Fruit fly (Drosophila melanogaster) whole organism: ENCODE results near the gene CG12784.

Source experiments
- CG8478 ChIP-seq: fragments of >200 bp; optimal IDR thresholded peaks from 2 replicates; lab custom pipeline; 2018; ENCODE audit warnings: inconsistent platforms
- pan ChIP-seq: fragments of >200 bp; optimal IDR thresholded peaks from 2 replicates; lab custom pipeline; 2017
- psq ChIP-seq: fragments of >200 bp; optimal IDR thresholded peaks from 2 replicates; lab custom pipeline; 2017
- usp ChIP-seq: fragments of >200 bp; optimal IDR thresholded peaks from 2 replicates; lab custom pipeline; 2017; ENCODE audit warnings: missing biosample characterization, missing genetic modification characterization, mixed read lengths

DNA sequence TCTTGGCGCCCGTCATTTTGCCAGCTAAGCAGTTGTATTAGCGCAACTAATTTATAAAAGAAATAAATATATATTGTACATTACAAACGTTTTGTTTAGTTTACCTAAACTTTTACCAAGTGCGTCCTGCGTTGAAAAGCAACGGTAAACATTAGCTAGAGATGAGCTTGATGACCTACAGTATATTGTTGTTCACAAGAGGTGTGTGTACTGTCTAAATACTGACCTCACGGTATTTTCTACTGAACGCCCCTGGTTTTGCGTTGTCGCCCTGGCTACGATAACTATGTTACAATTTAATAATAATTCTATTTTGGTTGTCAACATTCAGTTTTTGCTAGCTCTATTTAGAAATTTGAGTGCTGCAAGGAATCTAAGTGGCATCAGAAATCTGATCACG, 29.5 kb downstream of the CG12784 start, which contains the start of gene Acyp2:
- TF ChIP-seq CG8478 (no peak), pan (lab: Kevin White, UChicago) (no peak), psq (lab: Kevin White, UChicago) (no peak), usp (GFP tag; lab: Kevin White, UChicago) (no peak)
